Worm (Caenorhabditis elegans): Measurements from ENCODE around the gene math-25.

DNA sequence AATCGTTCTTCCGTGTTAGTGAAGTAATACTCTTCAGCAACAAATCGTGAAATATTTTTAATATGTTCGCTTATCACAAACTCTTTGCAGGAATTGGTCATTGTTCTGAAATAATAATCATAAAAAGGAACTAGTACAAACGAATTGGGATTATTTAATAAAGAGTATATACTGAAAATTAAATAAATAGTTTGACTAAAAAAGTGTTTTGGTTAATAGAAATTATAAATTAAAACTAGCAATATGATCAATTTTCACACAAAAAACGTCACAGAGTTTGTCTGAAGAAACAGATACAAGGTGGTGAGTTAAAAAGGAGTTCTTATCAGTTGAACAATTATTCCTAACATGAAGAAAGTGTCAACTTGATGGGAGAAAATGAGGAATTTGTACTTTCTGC is 13.2 kb upstream of the math-25 start, which contains the start of gene math-5:
- TF ChIP-seq hlh-4 (tag; optimal IDR thresholded peaks at IDR 0.05) (no peak), mep-1 (tag; optimal IDR thresholded peaks at IDR 0.05) (no peak), fkh-10 (GFP tag; optimal IDR thresholded peaks at IDR 0.05) (no peak), elt-3 (tag; optimal IDR thresholded peaks at IDR 0.05) (no peak), ces-1 (GFP tag; optimal IDR thresholded peaks at IDR 0.05) (no peak), ama-1 (optimal IDR thresholded peaks at IDR 0.05) (no peak), nhr-237 (tag; optimal IDR thresholded peaks at IDR 0.05) (no peak)

Data from whole organism, L1 larva.